Worm (Caenorhabditis elegans) whole organism, L4 larva: Measurements from ENCODE around the gene crp-1.

Experiments used
- F44E2.7 ChIP-seq: fragments of 200-800 bp; sonication (Bioruptor generic); IDR thresholded peaks from 2 replicates; pipeline ENCODE4 v2.1.2; 2022; ENCODE audit warnings: missing genetic modification characterization, missing compliant biosample characterization
- T20F7.1 ChIP-seq: fragments of 200-800 bp; sonication (Bioruptor generic); optimal IDR thresholded peaks from 2 replicates; lab custom pipeline; 2018; ENCODE audit warnings: mild to moderate bottlenecking, missing genetic modification characterization, missing compliant biosample characterization
- T26A8.4 ChIP-seq: fragments of 200-800 bp; sonication (Bioruptor generic); IDR thresholded peaks from 2 replicates; pipeline ENCODE4 v1.3.6; 2022; ENCODE audit warnings: missing genetic modification characterization, missing compliant biosample characterization
- Y105C5A.15 ChIP-seq: fragments of 200-800 bp; sonication (Bioruptor generic); IDR thresholded peaks from 2 replicates; pipeline ENCODE4 v1.3.6; 2022; ENCODE audit warnings: missing genetic modification characterization, missing compliant biosample characterization
- aha-1 ChIP-seq: fragments of 150-350 bp; peaks from one replicate; lab custom pipeline; 2014; ENCODE audit warnings: missing biosample characterization, missing genetic modification characterization
- aly-2 ChIP-seq: sonication (generic microtip); optimal IDR thresholded peaks from 2 replicates; lab custom pipeline; 2018; ENCODE audit warnings: missing biosample characterization, missing genetic modification characterization
- ama-1 ChIP-seq: fragments of 150-350 bp; optimal IDR thresholded peaks from 2 replicates; lab custom pipeline; 2014; ENCODE audit warnings: inconsistent platforms, mixed read lengths
- ceh-32 ChIP-seq: sonication (generic microtip); optimal IDR thresholded peaks from 2 replicates; lab custom pipeline; 2016; ENCODE audit warnings: mild to moderate bottlenecking, missing genetic modification characterization, missing compliant biosample characterization; ENCODE audit not compliant: poor library complexity
- ceh-44 ChIP-seq: fragments of 200-800 bp; sonication (Bioruptor generic); IDR thresholded peaks from 2 replicates; pipeline ENCODE4 v1.3.6; 2022; ENCODE audit warnings: missing genetic modification reagents, missing genetic modification characterization, missing compliant biosample characterization
- ceh-82 ChIP-seq: sonication (generic microtip); optimal IDR thresholded peaks from 2 replicates; lab custom pipeline; 2017; ENCODE audit warnings: missing biosample characterization, missing genetic modification characterization
- cey-2 ChIP-seq: sonication (generic microtip); optimal IDR thresholded peaks from 3 replicates; lab custom pipeline; 2017; ENCODE audit warnings: missing genetic modification characterization, mild to moderate bottlenecking, missing compliant biosample characterization, antibody characterized with exemption, borderline replicate concordance; ENCODE audit not compliant: insufficient read depth
- daf-12 ChIP-seq: fragments of 150-350 bp; optimal IDR thresholded peaks from 2 replicates; lab custom pipeline; 2014; ENCODE audit warnings: missing biosample characterization, missing genetic modification reagents, missing genetic modification characterization
- daf-16 ChIP-seq, 3 experiments: sonication (generic microtip); optimal IDR thresholded peaks; 2 replicates each; lab custom pipeline; 2016 to 2017; ENCODE audit warnings: missing genetic modification characterization in 3 of 3, missing genetic modification reagents in 3 of 3, mild to moderate bottlenecking in 2 of 3, missing compliant biosample characterization in 2 of 3, missing biosample characterization in 1 of 3, moderate library complexity in 1 of 3
- dmd-6 ChIP-seq: fragments of 200-800 bp; sonication (Bioruptor generic); IDR thresholded peaks from 2 replicates; pipeline ENCODE4 v1.3.6; 2022; ENCODE audit warnings: missing genetic modification reagents, missing genetic modification characterization, missing compliant biosample characterization
- dve-1 ChIP-seq: sonication (generic microtip); optimal IDR thresholded peaks from 2 replicates; lab custom pipeline; 2017; ENCODE audit warnings: antibody characterized with exemption, mild to moderate bottlenecking, missing genetic modification characterization, missing compliant biosample characterization; ENCODE audit not compliant: insufficient read depth
- fos-1 ChIP-seq: fragments of 150-350 bp; optimal IDR thresholded peaks from 2 replicates; lab custom pipeline; 2014; ENCODE audit warnings: missing biosample characterization, missing genetic modification characterization
- hif-1 ChIP-seq, 2 experiments: sonication (generic microtip); optimal IDR thresholded peaks; 2 replicates each; lab custom pipeline; 2016 to 2017; ENCODE audit warnings: missing compliant biosample characterization in 2 of 2, missing genetic modification characterization in 2 of 2, missing genetic modification reagents in 2 of 2, missing genotype in 2 of 2, mild to moderate bottlenecking in 1 of 2
- hlh-11 ChIP-seq: fragments of 200-800 bp; sonication (Bioruptor generic); optimal IDR thresholded peaks from 2 replicates; lab custom pipeline; 2018; ENCODE audit warnings: mild to moderate bottlenecking, missing genetic modification characterization, missing compliant biosample characterization
- hlh-30 ChIP-seq: sonication (generic microtip); optimal IDR thresholded peaks from 2 replicates; lab custom pipeline; 2017; ENCODE audit warnings: antibody characterized with exemption, mild to moderate bottlenecking, missing genetic modification characterization, missing compliant biosample characterization; ENCODE audit not compliant: insufficient read depth
- lin-39 ChIP-seq: fragments of 150-350 bp; optimal IDR thresholded peaks from 2 replicates; lab custom pipeline; 2014; ENCODE audit warnings: missing biosample characterization, missing genetic modification reagents, missing genetic modification characterization
- madf-9 ChIP-seq: fragments of 200-800 bp; sonication (Bioruptor generic); conservative IDR thresholded peaks from 2 replicates; pipeline ENCODE4 v1.3.6; 2022; ENCODE audit warnings: missing genetic modification reagents, missing genetic modification characterization, missing compliant biosample characterization
- mdl-1 ChIP-seq, 2 experiments: fragments of 150-350 bp in 1 of 2; sonication (generic microtip) in 1 of 2; optimal IDR thresholded peaks; 2 replicates each; lab custom pipeline; 2014 to 2017; ENCODE audit warnings: missing biosample characterization in 2 of 2, missing genetic modification characterization in 2 of 2
- mes-2 ChIP-seq: sonication (generic microtip); optimal IDR thresholded peaks from 2 replicates; lab custom pipeline; 2016; ENCODE audit warnings: missing genotype, mild to moderate bottlenecking, missing genetic modification characterization, missing compliant biosample characterization; ENCODE audit not compliant: poor library complexity, severe bottlenecking
- mxl-3 ChIP-seq: fragments of 200-800 bp; sonication (Bioruptor generic); optimal IDR thresholded peaks from 2 replicates; lab custom pipeline; 2018; ENCODE audit warnings: mild to moderate bottlenecking, missing genetic modification characterization, missing compliant biosample characterization
- nhr-10 ChIP-seq: fragments of 150-350 bp; optimal IDR thresholded peaks from 2 replicates; lab custom pipeline; 2014; ENCODE audit warnings: missing biosample characterization, missing genetic modification characterization
- nhr-102 ChIP-seq: sonication (generic microtip); optimal IDR thresholded peaks from 2 replicates; lab custom pipeline; 2016; ENCODE audit warnings: mild to moderate bottlenecking, missing genetic modification characterization, moderate library complexity, missing compliant biosample characterization
- nhr-111 ChIP-seq: fragments of 200-800 bp; sonication (Bioruptor generic); optimal IDR thresholded peaks from 2 replicates; lab custom pipeline; 2018; ENCODE audit warnings: mild to moderate bottlenecking, missing genetic modification characterization, missing compliant biosample characterization
- nhr-28 ChIP-seq: fragments of 150-350 bp; optimal IDR thresholded peaks from 2 replicates; lab custom pipeline; 2014; ENCODE audit warnings: missing biosample characterization, missing genetic modification characterization
- nhr-48 ChIP-seq: sonication (generic microtip); optimal IDR thresholded peaks from 2 replicates; lab custom pipeline; 2016; ENCODE audit warnings: mild to moderate bottlenecking, missing genetic modification characterization, missing compliant biosample characterization
- nhr-6 ChIP-seq: fragments of 150-350 bp; optimal IDR thresholded peaks from 2 replicates; lab custom pipeline; 2014; ENCODE audit warnings: missing biosample characterization, missing genetic modification characterization
- nhr-77 ChIP-seq: fragments of 150-350 bp; optimal IDR thresholded peaks from 2 replicates; lab custom pipeline; 2014; ENCODE audit warnings: missing biosample characterization, missing genetic modification characterization
- pha-4 ChIP-seq, 2 experiments: fragments of 150-350 bp in 1 of 2; fragments of 200-800 bp in 1 of 2; sonication (Bioruptor generic) in 1 of 2; IDR thresholded peaks in 1 of 2; optimal IDR thresholded peaks in 1 of 2; 2 replicates each; pipeline versions ENCODE4 v1.3.6 to Lab custom; 2014 to 2022; ENCODE audit warnings: missing genetic modification characterization in 2 of 2, missing genetic modification reagents in 2 of 2, missing biosample characterization in 1 of 2, missing compliant biosample characterization in 1 of 2
- php-3 ChIP-seq: fragments of 200-800 bp; sonication (Bioruptor generic); IDR thresholded peaks from 2 replicates; pipeline ENCODE4 v1.3.6; 2022; ENCODE audit warnings: missing genetic modification reagents, missing genetic modification characterization, missing compliant biosample characterization
- pqm-1 ChIP-seq: sonication (generic microtip); optimal IDR thresholded peaks from 2 replicates; lab custom pipeline; 2017; ENCODE audit warnings: missing biosample characterization, missing genetic modification characterization
- spr-1 ChIP-seq: sonication (generic microtip); optimal IDR thresholded peaks from 2 replicates; lab custom pipeline; 2016; ENCODE audit warnings: mild to moderate bottlenecking, missing genetic modification characterization, missing compliant biosample characterization
- tra-1 ChIP-seq: fragments of 200-800 bp; sonication (Bioruptor generic); IDR thresholded peaks from 2 replicates; pipeline ENCODE4 v1.3.6; 2022; ENCODE audit warnings: missing genetic modification reagents, missing genetic modification characterization, missing compliant biosample characterization
- unc-62 ChIP-seq, 3 experiments: fragments of 150-350 bp in 1 of 3; sonication (generic microtip); optimal IDR thresholded peaks in 2 of 3; peaks in 1 of 3; 1 replicate in 1 of 3; 2 replicates in 2 of 3; lab custom pipeline; 2014 to 2017; ENCODE audit warnings: missing biosample characterization in 3 of 3, missing genetic modification characterization in 3 of 3, missing genetic modification reagents in 3 of 3, missing genotype in 1 of 3
- ztf-11 ChIP-seq: fragments of 150-350 bp; optimal IDR thresholded peaks from 2 replicates; lab custom pipeline; 2014; ENCODE audit warnings: missing biosample characterization, missing genetic modification characterization

Gene crp-1

DNA sequence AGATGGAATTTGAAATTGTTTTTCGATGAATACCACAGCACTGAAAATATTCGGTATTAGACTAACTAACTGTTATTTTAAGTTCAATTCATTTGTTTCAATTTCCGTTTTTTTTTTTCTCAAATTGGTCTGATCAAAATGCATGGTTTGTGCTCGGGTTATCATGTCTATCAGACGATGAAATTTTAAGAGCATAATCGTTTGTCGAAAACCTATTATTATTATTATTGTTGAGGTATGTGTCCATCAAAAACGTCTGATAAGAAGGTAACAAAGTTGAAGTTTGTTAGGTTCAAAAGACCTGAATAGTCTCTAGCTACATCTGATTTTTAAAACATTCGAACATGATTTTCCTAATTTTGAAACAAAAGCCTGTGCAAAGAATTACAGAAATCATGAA is 5.6 kb downstream of the crp-1 start:
- TF ChIP-seq unc-62 (GFP tag; optimal IDR thresholded peaks at IDR 0.05 in 1 of 2; lab: Kevin White, UChicago) (no peak), unc-62 (tag; optimal IDR thresholded peaks at IDR 0.05; lab: Kevin White, UChicago) (no peak), hlh-30 (tag; lab: Kevin White, UChicago) (no peak), dmd-6 (peak; percentile 93), daf-16 (GFP tag; optimal IDR thresholded peaks at IDR 0.05; lab: Kevin White, UChicago) (no peak), daf-16 (tag; optimal IDR thresholded peaks at IDR 0.05; lab: Kevin White, UChicago) (peak; percentile 73), ceh-82 (tag; lab: Kevin White, UChicago) (no peak), pha-4 (GFP tag; IDR thresholded peaks at IDR 0.05; lab: Robert Waterston, UW) (peak; percentile 23; the same call in 1 of the 2 replicates), pha-4 (tag; optimal IDR thresholded peaks at IDR 0.05; lab: Kevin White, UChicago) (no peak), hlh-11 (tag; lab: Kevin White, UChicago) (peak; percentile 53), nhr-6 (tag; lab: Kevin White, UChicago) (no peak), pqm-1 (tag; lab: Kevin White, UChicago) (peak; percentile 91), nhr-28 (peak; percentile 79), dve-1 (peak; percentile 55), tra-1 (0 out of 2 replicates have a peak, but pooled peaks have one; percentile 26), mes-2 (tag; lab: Kevin White, UChicago) (no peak), nhr-102 (tag; lab: Kevin White, UChicago) (peak; percentile 19), lin-39 (tag; lab: Kevin White, UChicago) (no peak), nhr-77 (tag; lab: Kevin White, UChicago) (peak; percentile 40), nhr-48 (tag; lab: Kevin White, UChicago) (peak; percentile 2), T26A8.4 (GFP tag; lab: Robert Waterston, UW) (no peak), php-3 (GFP tag; lab: Robert Waterston, UW) (peak; percentile 81)

- TF ChIP-seq madf-9 (GFP tag; lab: Robert Waterston, UW) = no peak
- TF ChIP-seq daf-16 (GFP tag; optimal IDR thresholded peaks at IDR 0.05; lab: Kevin White, UChicago) = no peak
- TF ChIP-seq daf-16 (tag; optimal IDR thresholded peaks at IDR 0.05; lab: Kevin White, UChicago) = peak; percentile 31
These were observed 6.3 kb downstream of the crp-1 start, which contains the start of gene Y32F6B.1 for ce11 chrV:10484640-10485039. TSS of gene Y32F6B.1 (minus strand) at chrV:10484740.

DNA sequence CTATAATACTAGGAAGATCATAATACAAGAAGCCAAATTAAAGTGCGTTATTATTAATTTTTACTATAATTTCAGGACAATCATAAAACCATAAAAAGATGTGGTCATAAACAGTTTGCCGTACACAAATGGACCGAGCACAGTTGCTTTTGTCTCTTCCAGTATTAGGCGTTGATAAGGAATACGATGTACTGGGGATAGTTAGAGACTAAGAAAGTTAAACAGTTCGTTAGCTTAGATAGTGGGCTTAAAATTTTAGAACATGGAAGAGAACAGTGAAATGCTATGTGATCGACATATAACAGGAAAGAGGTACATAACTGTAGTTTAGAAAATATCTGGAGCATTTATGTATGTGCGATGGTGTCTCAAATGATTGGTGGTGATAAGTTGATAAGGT is 7.0 kb downstream of the crp-1 start:
- TF ChIP-seq F44E2.7 (GFP tag; lab: Robert Waterston, UW) = no peak
- peak; percentile 75 for TF ChIP-seq php-3 (GFP tag; lab: Robert Waterston, UW)
- no peak for TF ChIP-seq lin-39 (tag; lab: Kevin White, UChicago)
- TF ChIP-seq T20F7.1 = no peak
- peak; percentile 42 for TF ChIP-seq dve-1
- no peak for TF ChIP-seq daf-16 (GFP tag; optimal IDR thresholded peaks at IDR 0.05; lab: Kevin White, UChicago)
- TF ChIP-seq daf-16 (tag; optimal IDR thresholded peaks at IDR 0.05; lab: Kevin White, UChicago) = peak; percentile 74
- no peak for TF ChIP-seq ceh-44
- peak; percentile 71 for TF ChIP-seq nhr-28
- TF ChIP-seq ceh-32 (tag; lab: Kevin White, UChicago) = no peak
- no peak for TF ChIP-seq spr-1 (tag; lab: Kevin White, UChicago)
- peak; percentile 31; the same call in 1 of the 2 replicates for TF ChIP-seq dmd-6
- no peak for TF ChIP-seq ama-1 (lab: Kevin White, UChicago)
- no peak for TF ChIP-seq cey-2 (tag; lab: Kevin White, UChicago)
- peak; percentile 17 for TF ChIP-seq nhr-102 (tag; lab: Kevin White, UChicago)
- no peak for TF ChIP-seq hif-1 (tag; optimal IDR thresholded peaks at IDR 0.05; lab: Kevin White, UChicago)
- TF ChIP-seq fos-1 (tag; lab: Kevin White, UChicago) = no peak
- no peak for TF ChIP-seq nhr-111 (GFP tag; lab: Kevin White, UChicago)
- no peak for TF ChIP-seq aly-2
- TF ChIP-seq nhr-48 (tag; lab: Kevin White, UChicago) = peak; percentile 55
- peak; percentile 94 for TF ChIP-seq aha-1 (tag; lab: Kevin White, UChicago)
- TF ChIP-seq mdl-1 (tag; optimal IDR thresholded peaks at IDR 0.05; lab: Kevin White, UChicago) = no peak
- no peak for TF ChIP-seq ztf-11
- TF ChIP-seq mxl-3 = no peak
- no peak for TF ChIP-seq nhr-77 (tag; lab: Kevin White, UChicago)
- peak; percentile 53 for TF ChIP-seq pqm-1 (tag; lab: Kevin White, UChicago)
- no peak for TF ChIP-seq nhr-10
- TF ChIP-seq nhr-6 (tag; lab: Kevin White, UChicago) = no peak
- TF ChIP-seq daf-12 (tag; lab: Kevin White, UChicago) = no peak
- peak; percentile 70 for TF ChIP-seq hlh-11 (tag; lab: Kevin White, UChicago)
- TF ChIP-seq Y105C5A.15 (GFP tag; lab: Robert Waterston, UW) = no peak
- TF ChIP-seq, all 104 proteins: peak for 10
